Worm (Caenorhabditis elegans) whole organism, L2 larva: Measurements from ENCODE around the gene K08F4.3.

Experiments used
- F13H6.1 ChIP-seq: sonication (generic microtip); optimal IDR thresholded peaks from 2 replicates; lab custom pipeline; 2016; ENCODE audit warnings: missing genetic modification characterization, missing compliant biosample characterization
- R02D3.7 ChIP-seq: fragments of 150-350 bp; optimal IDR thresholded peaks from 2 replicates; lab custom pipeline; 2014; ENCODE audit warnings: missing biosample characterization, missing genetic modification characterization
- Y55F3AM.14 ChIP-seq: fragments of 200-800 bp; sonication (Bioruptor generic); optimal IDR thresholded peaks from 2 replicates; lab custom pipeline; 2018; ENCODE audit warnings: mild to moderate bottlenecking, missing genetic modification characterization, missing compliant biosample characterization
- ZK546.5 ChIP-seq: sonication (generic microtip); optimal IDR thresholded peaks from 2 replicates; lab custom pipeline; 2017; ENCODE audit warnings: missing biosample characterization, missing genetic modification characterization
- aly-2 ChIP-seq: fragments of 150-350 bp; optimal IDR thresholded peaks from 2 replicates; lab custom pipeline; 2014; ENCODE audit warnings: missing biosample characterization, missing genetic modification characterization
- ama-1 ChIP-seq: fragments of 150-350 bp; optimal IDR thresholded peaks from 2 replicates; lab custom pipeline; 2018; ENCODE audit warnings: inconsistent platforms
- blmp-1 ChIP-seq: sonication (generic microtip); optimal IDR thresholded peaks from 2 replicates; lab custom pipeline; 2017; ENCODE audit warnings: missing genetic modification characterization, mild to moderate bottlenecking, missing compliant biosample characterization, antibody characterized with exemption, moderate library complexity; ENCODE audit not compliant: insufficient read depth
- ceh-16 ChIP-seq: fragments of 150-350 bp; optimal IDR thresholded peaks from 2 replicates; lab custom pipeline; 2014; ENCODE audit warnings: missing biosample characterization, missing genetic modification characterization
- ceh-82 ChIP-seq: fragments of 150-350 bp; optimal IDR thresholded peaks from 2 replicates; lab custom pipeline; 2014; ENCODE audit warnings: missing biosample characterization, missing genetic modification characterization
- crh-2 ChIP-seq: sonication (generic microtip); optimal IDR thresholded peaks from 2 replicates; lab custom pipeline; 2017; ENCODE audit warnings: missing biosample characterization, missing genetic modification characterization
- dmd-4 ChIP-seq: sonication (generic microtip); optimal IDR thresholded peaks from 2 replicates; lab custom pipeline; 2017; ENCODE audit warnings: missing biosample characterization, missing genetic modification characterization
- egl-27 ChIP-seq: sonication (generic microtip); optimal IDR thresholded peaks from 3 replicates; lab custom pipeline; 2017; ENCODE audit warnings: missing biosample characterization, missing genetic modification reagents, missing genetic modification characterization
- elt-1 ChIP-seq: fragments of 150-350 bp; optimal IDR thresholded peaks from 2 replicates; lab custom pipeline; 2014; ENCODE audit warnings: missing biosample characterization, missing genetic modification characterization
- elt-3 ChIP-seq: sonication (generic microtip); optimal IDR thresholded peaks from 2 replicates; lab custom pipeline; 2017; ENCODE audit warnings: missing biosample characterization, missing genetic modification characterization
- gmeb-1 ChIP-seq: fragments of 150-350 bp; optimal IDR thresholded peaks from 2 replicates; lab custom pipeline; 2014; ENCODE audit warnings: missing biosample characterization, missing genetic modification characterization
- lin-11 ChIP-seq: fragments of 150-350 bp; sonication (generic microtip); optimal IDR thresholded peaks from 2 replicates; lab custom pipeline; 2014; ENCODE audit warnings: missing biosample characterization, missing genetic modification characterization, inconsistent platforms, mixed read lengths
- lin-13 ChIP-seq: fragments of 150-350 bp; optimal IDR thresholded peaks from 2 replicates; lab custom pipeline; 2014; ENCODE audit warnings: missing biosample characterization, missing genetic modification reagents, missing genetic modification characterization
- lin-39 ChIP-seq: fragments of 150-350 bp; optimal IDR thresholded peaks from 2 replicates; lab custom pipeline; 2014; ENCODE audit warnings: missing biosample characterization, missing genetic modification reagents, missing genetic modification characterization
- lsy-2 ChIP-seq, 2 experiments: fragments of 150-350 bp in 1 of 2; sonication (generic microtip) in 1 of 2; optimal IDR thresholded peaks; 2 replicates each; lab custom pipeline; 2014 to 2017; ENCODE audit warnings: missing biosample characterization in 2 of 2, missing genetic modification characterization in 2 of 2
- mab-5 ChIP-seq: fragments of 150-350 bp; optimal IDR thresholded peaks from 2 replicates; lab custom pipeline; 2014; ENCODE audit warnings: missing biosample characterization, missing genetic modification characterization
- mbf-1 ChIP-seq: sonication (generic microtip); optimal IDR thresholded peaks from 2 replicates; lab custom pipeline; 2017; ENCODE audit warnings: missing biosample characterization, missing genetic modification characterization
- nhr-10 ChIP-seq: sonication (generic microtip); optimal IDR thresholded peaks from 2 replicates; lab custom pipeline; 2017; ENCODE audit warnings: missing biosample characterization, missing genetic modification characterization
- nhr-11 ChIP-seq: fragments of 150-350 bp; optimal IDR thresholded peaks from 2 replicates; lab custom pipeline; 2014; ENCODE audit warnings: missing biosample characterization, missing genetic modification characterization
- nhr-12 ChIP-seq: fragments of 150-350 bp; optimal IDR thresholded peaks from 2 replicates; lab custom pipeline; 2014; ENCODE audit warnings: missing biosample characterization, missing genetic modification characterization
- nhr-129 ChIP-seq: fragments of 150-350 bp; optimal IDR thresholded peaks from 2 replicates; lab custom pipeline; 2014; ENCODE audit warnings: missing biosample characterization, missing genetic modification characterization
- nhr-25 ChIP-seq: fragments of 150-350 bp; sonication (generic microtip); optimal IDR thresholded peaks from 3 replicates; lab custom pipeline; 2014; ENCODE audit warnings: missing biosample characterization, missing genetic modification characterization
- nhr-77 ChIP-seq: fragments of 150-350 bp; optimal IDR thresholded peaks from 2 replicates; lab custom pipeline; 2014; ENCODE audit warnings: missing biosample characterization, missing genetic modification characterization
- peb-1 ChIP-seq: fragments of 150-350 bp; optimal IDR thresholded peaks from 2 replicates; lab custom pipeline; 2014; ENCODE audit warnings: missing biosample characterization, missing genetic modification characterization
- skn-1 ChIP-seq: sonication (generic microtip); optimal IDR thresholded peaks from 2 replicates; lab custom pipeline; 2017; ENCODE audit warnings: missing biosample characterization, missing genetic modification characterization
- sma-3 ChIP-seq: sonication (generic microtip); optimal IDR thresholded peaks from 2 replicates; lab custom pipeline; 2016; ENCODE audit warnings: missing genetic modification reagents, missing genetic modification characterization, missing compliant biosample characterization
- sma-9 ChIP-seq, 2 experiments: fragments of 150-350 bp in 1 of 2; sonication (generic microtip) in 1 of 2; optimal IDR thresholded peaks; 2 replicates each; lab custom pipeline; 2014 to 2016; ENCODE audit warnings: missing genetic modification characterization in 2 of 2, mild to moderate bottlenecking in 1 of 2, missing biosample characterization in 1 of 2, missing compliant biosample characterization in 1 of 2, missing genetic modification reagents in 1 of 2, moderate library complexity in 1 of 2
- snpc-4 ChIP-seq: fragments of 150-350 bp; optimal IDR thresholded peaks from 2 replicates; lab custom pipeline; 2014; ENCODE audit warnings: missing biosample characterization, missing genetic modification characterization
- unc-39 ChIP-seq: fragments of 150-350 bp; optimal IDR thresholded peaks from 2 replicates; lab custom pipeline; 2014; ENCODE audit warnings: missing biosample characterization, missing genetic modification characterization
- unc-62 ChIP-seq: fragments of 150-350 bp; optimal IDR thresholded peaks from 2 replicates; lab custom pipeline; 2014; ENCODE audit warnings: missing biosample characterization, missing genetic modification reagents, missing genetic modification characterization
- ztf-1 ChIP-seq: fragments of 200-800 bp; sonication (Bioruptor generic); conservative IDR thresholded peaks from 2 replicates; pipeline ENCODE4 v1.3.6; 2022; ENCODE audit warnings: missing genetic modification characterization, missing compliant biosample characterization
- ztf-11 ChIP-seq: sonication (generic microtip); optimal IDR thresholded peaks from 2 replicates; lab custom pipeline; 2017; ENCODE audit warnings: missing biosample characterization, missing genetic modification characterization

Gene K08F4.3

DNA sequence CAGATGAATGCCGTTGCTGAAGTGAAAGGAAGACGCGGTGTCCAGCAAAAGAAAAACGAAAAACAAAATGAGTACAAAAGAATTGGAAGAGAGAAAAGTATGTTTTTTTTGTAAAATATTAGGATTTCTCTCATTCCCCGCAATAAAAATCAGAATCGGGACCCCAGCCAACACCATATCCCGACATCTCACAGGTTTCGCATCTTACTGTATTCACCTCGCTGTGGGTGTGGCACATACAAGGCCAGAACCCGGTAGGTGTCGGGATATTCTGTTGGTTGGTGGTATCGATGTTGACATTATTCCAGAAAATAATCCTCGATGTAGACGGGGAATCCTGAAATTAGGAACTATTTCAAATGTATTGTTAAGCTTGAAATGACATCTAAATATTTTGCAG, 12.3 kb upstream of the K08F4.3 start:
- TF ChIP-seq snpc-4 (tag; lab: Kevin White, UChicago) (no peak), elt-1 (tag; lab: Kevin White, UChicago) (no peak), ztf-1 (no peak)

DNA sequence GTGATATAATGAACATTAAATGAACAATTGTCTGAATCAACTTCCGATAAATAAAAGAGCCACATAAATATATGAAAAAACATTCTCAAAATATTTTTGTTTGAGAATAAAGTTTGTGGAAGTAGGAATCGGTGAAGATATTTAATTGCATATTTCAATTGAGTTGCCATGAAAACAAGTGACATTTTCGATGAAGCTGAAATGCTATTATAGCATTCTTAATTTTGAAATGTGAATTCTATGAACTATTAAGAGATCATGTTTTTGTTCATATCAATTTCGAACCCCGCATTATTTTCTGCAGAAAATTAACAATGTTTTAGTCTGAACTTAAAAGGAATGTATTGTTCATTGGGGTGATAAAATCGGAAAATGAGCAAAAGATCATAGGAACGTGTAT, 6.9 kb upstream of the K08F4.3 start, which contains the start of gene irld-21:
Gene irld-21 (minus strand): TSS at position 101 of the 400 bp plus-strand sequence.
- TF ChIP-seq nhr-10 (tag; lab: Kevin White, UChicago) (no peak), unc-39 (no peak), ZK546.5 (tag; lab: Kevin White, UChicago) (no peak), ceh-82 (tag; lab: Kevin White, UChicago) (no peak), sma-9 (GFP tag; optimal IDR thresholded peaks at IDR 0.05; lab: Kevin White, UChicago) (no peak), sma-9 (tag; optimal IDR thresholded peaks at IDR 0.05; lab: Kevin White, UChicago) (no peak), skn-1 (no peak), blmp-1 (tag; lab: Kevin White, UChicago) (no peak), elt-3 (tag; lab: Kevin White, UChicago) (no peak), ama-1 (lab: Kevin White, UChicago) (no peak), lin-13 (GFP tag; lab: Kevin White, UChicago) (no peak), ztf-11 (no peak), crh-2 (tag; lab: Kevin White, UChicago) (no peak), ceh-16 (no peak), gmeb-1 (tag; lab: Kevin White, UChicago) (no peak), mbf-1 (no peak), Y55F3AM.14 (no peak), nhr-25 (no peak), R02D3.7 (tag; lab: Kevin White, UChicago) (no peak), nhr-129 (tag; lab: Kevin White, UChicago) (no peak), nhr-77 (tag; lab: Kevin White, UChicago) (no peak)
- TF ChIP-seq, all 48 proteins: peak for 0

DNA sequence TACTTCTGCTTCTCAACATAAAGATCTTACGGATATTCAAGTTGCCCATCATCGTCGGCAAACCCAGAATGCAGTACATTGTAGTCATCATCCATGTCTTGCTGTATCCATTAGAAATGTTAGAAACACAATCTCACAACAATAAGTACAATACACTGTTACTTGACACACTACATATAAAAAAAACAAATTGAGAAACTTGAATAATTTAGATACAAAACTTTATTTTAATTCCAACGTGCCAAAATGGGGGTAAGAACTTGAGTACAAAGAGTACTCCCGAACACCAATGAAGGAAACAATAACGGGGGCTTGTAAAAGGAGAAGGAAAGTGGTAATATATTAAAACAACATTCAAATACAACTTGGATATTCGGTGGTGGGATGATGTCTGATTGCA, 2.5 kb upstream of the K08F4.3 start, which contains the start of gene ctf-18:
Gene ctf-18 (minus strand): TSS at position 101 of the 400 bp plus-strand sequence.
- TF ChIP-seq dmd-4 (tag; lab: Kevin White, UChicago) (no peak), elt-3 (tag; lab: Kevin White, UChicago) (no peak), elt-1 (tag; lab: Kevin White, UChicago) (no peak), ceh-16 (no peak), lsy-2 (tag; optimal IDR thresholded peaks at IDR 0.05; lab: Kevin White, UChicago) (no peak), nhr-10 (tag; lab: Kevin White, UChicago) (no peak), lin-11 (no peak), nhr-129 (tag; lab: Kevin White, UChicago) (no peak), aly-2 (no peak), skn-1 (no peak), ztf-11 (no peak)

DNA sequence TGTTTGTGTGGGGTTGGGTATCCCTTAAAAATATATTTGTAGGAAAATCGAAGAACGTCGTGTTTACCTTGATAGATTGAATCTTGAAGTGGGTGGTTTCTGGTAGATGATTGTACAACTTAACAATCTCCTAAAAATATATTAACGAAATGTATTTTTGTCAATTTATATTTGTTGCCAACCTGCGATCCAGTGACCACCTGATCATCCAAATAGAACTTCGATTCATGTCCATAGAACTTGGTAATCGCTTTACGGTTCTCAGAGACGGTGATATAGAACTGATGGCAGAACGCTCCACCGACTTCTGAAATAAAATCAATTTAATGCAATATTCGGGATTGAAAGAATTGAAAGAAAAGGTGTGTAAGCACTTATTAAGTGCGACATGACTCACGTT, 611 bp upstream of the K08F4.3 start:
- no peak for TF ChIP-seq sma-3 (GFP tag; lab: Kevin White, UChicago)
- TF ChIP-seq blmp-1 (tag; lab: Kevin White, UChicago), result no peak
- TF ChIP-seq nhr-11 (tag; lab: Kevin White, UChicago), result no peak
- TF ChIP-seq nhr-12 (tag; lab: Kevin White, UChicago), result no peak
- TF ChIP-seq nhr-129 (tag; lab: Kevin White, UChicago), result no peak
- TF ChIP-seq ceh-16, result no peak
- no peak for TF ChIP-seq aly-2
- no peak for TF ChIP-seq mab-5 (tag; lab: Kevin White, UChicago)
- no peak for TF ChIP-seq peb-1 (tag; lab: Kevin White, UChicago)
- no peak for TF ChIP-seq ztf-11
- TF ChIP-seq lin-39, result no peak
- no peak for TF ChIP-seq unc-62 (GFP tag; lab: Kevin White, UChicago)
- no peak for TF ChIP-seq nhr-10 (tag; lab: Kevin White, UChicago)
- no peak for TF ChIP-seq ceh-82 (tag; lab: Kevin White, UChicago)
- no peak for TF ChIP-seq snpc-4 (tag; lab: Kevin White, UChicago)
- TF ChIP-seq egl-27, result no peak
- TF ChIP-seq, all 48 proteins: peak for 0

DNA sequence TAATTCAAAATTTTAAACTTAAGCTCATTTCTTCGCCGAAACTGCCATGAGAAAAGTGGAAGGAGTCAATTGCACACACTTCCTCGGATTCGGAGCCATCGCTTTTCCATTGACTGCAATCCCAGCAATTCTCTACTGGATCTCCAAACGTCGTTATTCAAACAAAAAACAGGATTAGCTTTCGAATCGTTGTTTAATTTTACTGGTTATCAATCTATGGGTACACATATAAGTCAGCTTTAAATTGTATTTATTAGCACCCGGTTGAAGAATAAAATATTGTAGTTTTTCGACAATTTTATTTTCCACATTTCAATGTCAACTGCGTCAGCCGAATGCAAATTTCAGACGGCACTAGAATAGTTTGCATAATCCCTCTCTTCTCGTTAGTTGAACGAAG, 900 bp downstream of the K08F4.3 start, which contains the start of gene glt-3:
Gene glt-3 (plus strand): TSS at position 301 of the 400 bp plus-strand sequence.
- no peak for TF ChIP-seq F13H6.1 (tag; lab: Kevin White, UChicago)
- TF ChIP-seq, all 48 proteins: peak for 0
